Worm (Caenorhabditis elegans) whole organism, L2 larva: ENCODE results near the gene ZC132.3.
"Not testable (repeated sequence)": the region's sequence is repeated elsewhere in the genome, so short reads cannot be mapped to it uniquely, and the experiment has no call there.

ENCODE experiments used
- C34F6.9 ChIP-seq: fragments of 150-350 bp; optimal IDR thresholded peaks from 2 replicates; lab custom pipeline; 2014; ENCODE audit warnings: missing biosample characterization, missing genetic modification characterization
- R02D3.7 ChIP-seq: fragments of 150-350 bp; optimal IDR thresholded peaks from 2 replicates; lab custom pipeline; 2014; ENCODE audit warnings: missing biosample characterization, missing genetic modification characterization
- Y55F3AM.14 ChIP-seq: fragments of 200-800 bp; sonication (Bioruptor generic); optimal IDR thresholded peaks from 2 replicates; lab custom pipeline; 2018; ENCODE audit warnings: mild to moderate bottlenecking, missing genetic modification characterization, missing compliant biosample characterization
- alr-1 ChIP-seq: fragments of 150-350 bp; optimal IDR thresholded peaks from 2 replicates; lab custom pipeline; 2014; ENCODE audit warnings: missing biosample characterization, missing genetic modification characterization
- aly-2 ChIP-seq: fragments of 150-350 bp; optimal IDR thresholded peaks from 2 replicates; lab custom pipeline; 2014; ENCODE audit warnings: missing biosample characterization, missing genetic modification characterization
- ama-1 ChIP-seq: fragments of 150-350 bp; optimal IDR thresholded peaks from 2 replicates; lab custom pipeline; 2018; ENCODE audit warnings: inconsistent platforms
- blmp-1 ChIP-seq: sonication (generic microtip); optimal IDR thresholded peaks from 2 replicates; lab custom pipeline; 2017; ENCODE audit warnings: missing genetic modification characterization, mild to moderate bottlenecking, missing compliant biosample characterization, antibody characterized with exemption, moderate library complexity; ENCODE audit not compliant: insufficient read depth
- ceh-16 ChIP-seq: fragments of 150-350 bp; optimal IDR thresholded peaks from 2 replicates; lab custom pipeline; 2014; ENCODE audit warnings: missing biosample characterization, missing genetic modification characterization
- ceh-82 ChIP-seq: fragments of 150-350 bp; optimal IDR thresholded peaks from 2 replicates; lab custom pipeline; 2014; ENCODE audit warnings: missing biosample characterization, missing genetic modification characterization
- dmd-4 ChIP-seq: sonication (generic microtip); optimal IDR thresholded peaks from 2 replicates; lab custom pipeline; 2017; ENCODE audit warnings: missing biosample characterization, missing genetic modification characterization
- egl-27 ChIP-seq: sonication (generic microtip); optimal IDR thresholded peaks from 3 replicates; lab custom pipeline; 2017; ENCODE audit warnings: missing biosample characterization, missing genetic modification reagents, missing genetic modification characterization
- elt-3 ChIP-seq: sonication (generic microtip); optimal IDR thresholded peaks from 2 replicates; lab custom pipeline; 2017; ENCODE audit warnings: missing biosample characterization, missing genetic modification characterization
- fos-1 ChIP-seq: fragments of 150-350 bp; optimal IDR thresholded peaks from 2 replicates; lab custom pipeline; 2014; ENCODE audit warnings: missing biosample characterization, missing genetic modification characterization
- gmeb-1 ChIP-seq: fragments of 150-350 bp; optimal IDR thresholded peaks from 2 replicates; lab custom pipeline; 2014; ENCODE audit warnings: missing biosample characterization, missing genetic modification characterization
- lin-11 ChIP-seq: fragments of 150-350 bp; sonication (generic microtip); optimal IDR thresholded peaks from 2 replicates; lab custom pipeline; 2014; ENCODE audit warnings: missing biosample characterization, missing genetic modification characterization, inconsistent platforms, mixed read lengths
- lsy-2 ChIP-seq, 2 experiments: fragments of 150-350 bp in 1 of 2; sonication (generic microtip) in 1 of 2; optimal IDR thresholded peaks; 2 replicates each; lab custom pipeline; 2014 to 2017; ENCODE audit warnings: missing biosample characterization in 2 of 2, missing genetic modification characterization in 2 of 2
- mab-5 ChIP-seq: fragments of 150-350 bp; optimal IDR thresholded peaks from 2 replicates; lab custom pipeline; 2014; ENCODE audit warnings: missing biosample characterization, missing genetic modification characterization
- mdl-1 ChIP-seq, 2 experiments: fragments of 150-350 bp in 1 of 2; sonication (generic microtip) in 1 of 2; optimal IDR thresholded peaks; 2 replicates each; lab custom pipeline; 2017; ENCODE audit warnings: missing biosample characterization in 2 of 2, missing genetic modification characterization in 2 of 2
- nhr-10 ChIP-seq: sonication (generic microtip); optimal IDR thresholded peaks from 2 replicates; lab custom pipeline; 2017; ENCODE audit warnings: missing biosample characterization, missing genetic modification characterization
- nhr-11 ChIP-seq: fragments of 150-350 bp; optimal IDR thresholded peaks from 2 replicates; lab custom pipeline; 2014; ENCODE audit warnings: missing biosample characterization, missing genetic modification characterization
- nhr-12 ChIP-seq: fragments of 150-350 bp; optimal IDR thresholded peaks from 2 replicates; lab custom pipeline; 2014; ENCODE audit warnings: missing biosample characterization, missing genetic modification characterization
- nhr-21 ChIP-seq: fragments of 150-350 bp; optimal IDR thresholded peaks from 2 replicates; lab custom pipeline; 2014; ENCODE audit warnings: missing biosample characterization, missing genetic modification characterization
- nhr-237 ChIP-seq: fragments of 150-350 bp; optimal IDR thresholded peaks from 2 replicates; lab custom pipeline; 2014; ENCODE audit warnings: missing biosample characterization, missing genetic modification characterization
- nhr-25 ChIP-seq: fragments of 150-350 bp; sonication (generic microtip); optimal IDR thresholded peaks from 3 replicates; lab custom pipeline; 2014; ENCODE audit warnings: missing biosample characterization, missing genetic modification characterization
- nhr-77 ChIP-seq: fragments of 150-350 bp; optimal IDR thresholded peaks from 2 replicates; lab custom pipeline; 2014; ENCODE audit warnings: missing biosample characterization, missing genetic modification characterization
- peb-1 ChIP-seq: fragments of 150-350 bp; optimal IDR thresholded peaks from 2 replicates; lab custom pipeline; 2014; ENCODE audit warnings: missing biosample characterization, missing genetic modification characterization
- sem-4 ChIP-seq: fragments of 150-350 bp; optimal IDR thresholded peaks from 2 replicates; lab custom pipeline; 2014; ENCODE audit warnings: missing biosample characterization, missing genetic modification reagents, missing genetic modification characterization
- sma-3 ChIP-seq: sonication (generic microtip); optimal IDR thresholded peaks from 2 replicates; lab custom pipeline; 2016; ENCODE audit warnings: missing genetic modification reagents, missing genetic modification characterization, missing compliant biosample characterization
- unc-39 ChIP-seq: fragments of 150-350 bp; optimal IDR thresholded peaks from 2 replicates; lab custom pipeline; 2014; ENCODE audit warnings: missing biosample characterization, missing genetic modification characterization
- unc-55 ChIP-seq: fragments of 150-350 bp; sonication (generic microtip); optimal IDR thresholded peaks from 3 replicates; lab custom pipeline; 2014; ENCODE audit warnings: missing biosample characterization, missing genetic modification reagents, missing genetic modification characterization
- unc-62 ChIP-seq: fragments of 150-350 bp; optimal IDR thresholded peaks from 2 replicates; lab custom pipeline; 2014; ENCODE audit warnings: missing biosample characterization, missing genetic modification reagents, missing genetic modification characterization
- ztf-1 ChIP-seq: fragments of 200-800 bp; sonication (Bioruptor generic); conservative IDR thresholded peaks from 2 replicates; pipeline ENCODE4 v1.3.6; 2022; ENCODE audit warnings: missing genetic modification characterization, missing compliant biosample characterization
- ztf-11 ChIP-seq: sonication (generic microtip); optimal IDR thresholded peaks from 2 replicates; lab custom pipeline; 2017; ENCODE audit warnings: missing biosample characterization, missing genetic modification characterization

The ZC132.3 gene

DNA sequence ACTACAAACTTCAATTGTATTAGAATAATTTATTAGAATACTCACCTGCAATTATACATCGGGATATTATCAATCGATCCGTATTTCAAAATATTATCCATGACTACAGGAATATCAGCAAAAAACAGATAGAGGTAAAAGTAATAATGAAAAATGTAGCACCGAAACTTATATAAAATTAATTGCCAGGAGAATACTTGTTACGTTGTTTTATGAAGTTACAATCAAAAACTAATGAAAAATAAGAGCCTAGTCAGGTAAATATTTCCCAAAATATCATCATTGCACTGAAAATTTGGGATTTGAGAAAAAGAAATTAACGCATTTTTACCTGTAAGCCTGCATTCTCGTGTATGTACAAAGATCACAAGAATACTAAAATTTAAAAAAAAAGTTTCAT is 28.4 kb downstream of the ZC132.3 start, which contains the start of gene srt-38:
Gene srt-38, minus strand, starts transcription at position 101 of the 400 bp plus-strand sequence.
- not testable (repeated sequence) for TF ChIP-seq nhr-77 (tag; lab: Kevin White, UChicago); nhr-21; gmeb-1 (tag; lab: Kevin White, UChicago)

DNA sequence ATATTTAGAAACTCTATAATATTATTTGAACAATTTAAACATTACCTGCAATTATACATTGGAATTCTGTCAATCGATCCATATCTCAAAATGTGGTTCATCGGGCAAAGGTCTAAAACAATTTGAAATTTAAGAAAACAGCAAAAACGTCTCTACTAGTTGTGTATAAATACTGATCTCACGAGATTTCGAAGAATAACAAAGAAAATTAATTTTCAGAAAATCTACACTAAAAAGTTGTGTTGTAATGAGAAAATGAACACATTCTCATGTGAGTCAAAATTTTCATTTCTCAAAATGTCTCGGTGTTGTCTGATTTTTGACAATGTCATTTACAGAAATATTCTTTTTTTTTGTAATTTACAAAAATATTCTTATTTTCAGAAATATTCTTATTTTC is 31.4 kb downstream of the ZC132.3 start, which contains the start of gene srt-36:
Gene srt-36, minus strand, starts transcription at position 101 of the 400 bp plus-strand sequence.
- TF ChIP-seq nhr-25 (tag; lab: Kevin White, UChicago); aly-2; ztf-11 (tag; lab: Kevin White, UChicago): not testable (repeated sequence)

DNA sequence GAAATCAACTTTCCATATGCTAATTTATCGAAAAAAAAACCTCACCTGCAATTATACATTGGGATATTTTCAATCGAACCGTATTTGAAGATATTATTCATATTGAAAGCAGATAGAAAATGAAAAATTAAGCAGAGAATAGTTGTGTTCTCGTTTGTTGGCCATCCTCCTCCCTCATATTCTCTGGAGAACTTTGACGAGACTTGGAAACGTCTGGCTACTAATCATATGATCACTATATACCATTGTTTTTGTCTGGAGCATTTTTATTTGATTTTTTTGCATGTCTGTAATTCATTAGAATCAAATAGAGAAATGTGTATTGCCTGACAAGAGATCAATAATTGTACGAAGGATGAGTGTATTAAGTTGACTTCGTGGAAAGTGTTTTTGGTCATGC is 35.1 kb downstream of the ZC132.3 start, which contains the start of gene srt-35:
Gene srt-35, minus strand, starts transcription at position 101 of the 400 bp plus-strand sequence.
- TF ChIP-seq fos-1 (tag; lab: Kevin White, UChicago) (no peak), ama-1 (no peak), sma-3 (no peak), unc-39 (tag; lab: Kevin White, UChicago) (no peak), unc-55 (GFP tag; lab: Kevin White, UChicago) (no peak), dmd-4 (tag; lab: Kevin White, UChicago) (no peak)

ce11 chrV:4261385-4261784 is 38.3 kb downstream of the ZC132.3 start:
- TF ChIP-seq dmd-4 (tag; lab: Kevin White, UChicago): no peak

DNA sequence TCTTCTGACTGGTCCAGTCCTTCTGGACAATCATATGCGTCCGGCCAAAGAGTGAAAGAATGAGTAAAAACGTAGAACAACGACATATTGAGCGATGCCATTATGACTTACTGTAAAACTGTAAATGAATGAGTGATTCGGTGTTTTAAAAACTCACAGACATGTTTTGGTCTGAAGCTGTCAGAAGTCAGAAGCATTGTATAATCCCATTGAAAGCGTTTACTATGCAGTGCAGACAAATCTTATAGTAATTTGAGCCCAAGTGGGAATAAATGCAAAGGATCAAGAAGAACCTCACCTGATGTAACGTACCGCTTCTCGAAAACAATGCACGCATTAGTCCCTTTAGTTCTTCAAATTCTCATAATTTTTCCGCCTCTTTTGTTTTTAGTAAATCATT is 39.6 kb downstream of the ZC132.3 start, which contains the start of gene srt-3:
Gene srt-3, minus strand, starts transcription at position 101 of the 400 bp plus-strand sequence.
- TF ChIP-seq R02D3.7 (tag; lab: Kevin White, UChicago) (no peak), C34F6.9 (no peak), nhr-237 (tag; lab: Kevin White, UChicago) (no peak), nhr-11 (tag; lab: Kevin White, UChicago) (no peak), mdl-1 (tag; optimal IDR thresholded peaks at IDR 0.05; lab: Kevin White, UChicago) (no peak), blmp-1 (no peak), gmeb-1 (tag; lab: Kevin White, UChicago) (no peak), sem-4 (tag; lab: Kevin White, UChicago) (no peak), elt-3 (tag; lab: Kevin White, UChicago) (no peak), peb-1 (no peak), aly-2 (no peak), ztf-1 (GFP tag; lab: Robert Waterston, UW) (no peak), mab-5 (tag; lab: Kevin White, UChicago) (no peak), Y55F3AM.14 (GFP tag; lab: Kevin White, UChicago) (no peak), nhr-21 (no peak), egl-27 (tag; lab: Kevin White, UChicago) (no peak), nhr-10 (tag; lab: Kevin White, UChicago) (no peak), ceh-16 (tag; lab: Kevin White, UChicago) (no peak), nhr-25 (tag; lab: Kevin White, UChicago) (no peak), ceh-82 (tag; lab: Kevin White, UChicago) (no peak)

- TF ChIP-seq nhr-77 (tag; lab: Kevin White, UChicago) (no peak), R02D3.7 (tag; lab: Kevin White, UChicago) (no peak), unc-62 (GFP tag; lab: Kevin White, UChicago) (no peak), nhr-25 (tag; lab: Kevin White, UChicago) (no peak), lsy-2 (tag; optimal IDR thresholded peaks at IDR 0.05; lab: Kevin White, UChicago) (no peak), ztf-1 (GFP tag; lab: Robert Waterston, UW) (no peak), lin-11 (tag; lab: Kevin White, UChicago) (no peak), alr-1 (tag; lab: Kevin White, UChicago) (no peak), Y55F3AM.14 (GFP tag; lab: Kevin White, UChicago) (no peak), egl-27 (tag; lab: Kevin White, UChicago) (no peak), ceh-16 (tag; lab: Kevin White, UChicago) (no peak), gmeb-1 (tag; lab: Kevin White, UChicago) (no peak), ceh-82 (tag; lab: Kevin White, UChicago) (no peak), nhr-12 (tag; lab: Kevin White, UChicago) (no peak), nhr-11 (tag; lab: Kevin White, UChicago) (no peak)
- TF ChIP-seq, all 48 proteins: peak for 0
These were observed 43.2 kb downstream of the ZC132.3 start, which contains the start of gene srt-14 for ce11 chrV:4256474-4256873. Gene srt-14 (minus strand): TSS chrV:4256574.
